Worm (Caenorhabditis elegans) whole organism, young adult: Measurements from ENCODE around the gene cdka-1.

Experiments
- B0035.1 ChIP-seq: sonication (generic microtip); optimal IDR thresholded peaks from 2 replicates; lab custom pipeline; 2016; ENCODE audit warnings: missing genetic modification characterization, mild to moderate bottlenecking, missing compliant biosample characterization, missing genotype, missing genetic modification reagents
- C17E4.6 ChIP-seq: fragments of 200-800 bp; sonication (Bioruptor generic); IDR thresholded peaks from 2 replicates; pipeline ENCODE4 v1.3.6; 2022; ENCODE audit warnings: missing genetic modification reagents, missing genetic modification characterization, missing compliant biosample characterization
- F52B5.7 ChIP-seq: sonication (generic microtip); optimal IDR thresholded peaks from 2 replicates; lab custom pipeline; 2016; ENCODE audit warnings: mild to moderate bottlenecking, missing genetic modification characterization, missing compliant biosample characterization
- F57A8.1 ChIP-seq: fragments of 200-800 bp; sonication (Bioruptor generic); optimal IDR thresholded peaks from 2 replicates; lab custom pipeline; 2018; ENCODE audit warnings: mild to moderate bottlenecking, missing genetic modification characterization, moderate library complexity, missing compliant biosample characterization
- K11D2.4 ChIP-seq: fragments of 200-800 bp; sonication (Bioruptor generic); IDR thresholded peaks from 2 replicates; pipeline ENCODE4 v1.3.6; 2022; ENCODE audit warnings: missing genetic modification reagents, missing genetic modification characterization, missing compliant biosample characterization
- Y56A3A.18 ChIP-seq: fragments of 200-800 bp; sonication (Bioruptor generic); IDR thresholded peaks from 2 replicates; pipeline ENCODE4 v1.3.6; 2022; ENCODE audit warnings: missing genetic modification reagents, missing genetic modification characterization, missing compliant biosample characterization
- Y95B8A.8 ChIP-seq: fragments of 200-800 bp; sonication (Bioruptor generic); IDR thresholded peaks from 2 replicates; pipeline ENCODE4 v1.3.6; 2022; ENCODE audit warnings: missing genetic modification reagents, missing genetic modification characterization, missing compliant biosample characterization
- akir-1 ChIP-seq: fragments of 200-800 bp; sonication (Bioruptor generic); optimal IDR thresholded peaks from 2 replicates; lab custom pipeline; 2018; ENCODE audit warnings: mild to moderate bottlenecking, missing genetic modification characterization, moderate library complexity, missing compliant biosample characterization
- attf-6 ChIP-seq: fragments of 200-800 bp; sonication (Bioruptor generic); IDR thresholded peaks from 2 replicates; pipeline ENCODE4 v1.3.6; 2022; ENCODE audit warnings: missing genetic modification reagents, missing genetic modification characterization, missing compliant biosample characterization
- bed-1 ChIP-seq: fragments of 200-800 bp; sonication (Bioruptor generic); IDR thresholded peaks from 2 replicates; pipeline ENCODE4 v1.3.6; 2022; ENCODE audit warnings: missing genetic modification reagents, missing genetic modification characterization, missing compliant biosample characterization
- cebp-1 ChIP-seq, 2 experiments: fragments of 200-800 bp in 1 of 2; sonication (Bioruptor generic) in 1 of 2; sonication (generic microtip) in 1 of 2; IDR thresholded peaks in 1 of 2; optimal IDR thresholded peaks in 1 of 2; 2 replicates each; pipeline versions ENCODE4 v1.3.6 to Lab custom; 2017 to 2022; ENCODE audit warnings: missing compliant biosample characterization in 2 of 2, missing genetic modification characterization in 2 of 2, mild to moderate bottlenecking in 1 of 2, missing genetic modification reagents in 1 of 2, moderate library complexity in 1 of 2
- ceh-100 ChIP-seq: fragments of 200-800 bp; sonication (Bioruptor generic); IDR thresholded peaks from 2 replicates; pipeline ENCODE4 v1.3.6; 2022; ENCODE audit warnings: missing genetic modification reagents, missing genetic modification characterization, missing compliant biosample characterization
- ceh-40 ChIP-seq: fragments of 200-800 bp; sonication (Bioruptor generic); IDR thresholded peaks from 2 replicates; pipeline ENCODE4 v1.3.6; 2022; ENCODE audit warnings: missing genetic modification characterization, missing compliant biosample characterization
- chd-7 ChIP-seq: sonication (generic microtip); optimal IDR thresholded peaks from 2 replicates; lab custom pipeline; 2016; ENCODE audit warnings: mild to moderate bottlenecking, missing genetic modification characterization, moderate library complexity, missing compliant biosample characterization
- dox-1 ChIP-seq: fragments of 200-800 bp; sonication (Bioruptor generic); IDR thresholded peaks from 2 replicates; pipeline ENCODE4 v1.3.6; 2022; ENCODE audit warnings: missing genetic modification reagents, missing genetic modification characterization, missing compliant biosample characterization
- egl-44 ChIP-seq: fragments of 200-800 bp; sonication (Bioruptor generic); IDR thresholded peaks from 2 replicates; pipeline ENCODE4 v1.3.6; 2022; ENCODE audit warnings: missing genetic modification reagents, missing genetic modification characterization, missing compliant biosample characterization
- egrh-3 ChIP-seq: fragments of 200-800 bp; sonication (Bioruptor generic); IDR thresholded peaks from 2 replicates; pipeline ENCODE4 v1.3.6; 2022; ENCODE audit warnings: missing genetic modification reagents, missing genetic modification characterization, missing compliant biosample characterization
- ets-4 ChIP-seq: fragments of 200-800 bp; sonication (Bioruptor generic); optimal IDR thresholded peaks from 2 replicates; lab custom pipeline; 2018; ENCODE audit warnings: mild to moderate bottlenecking, missing genetic modification characterization, missing compliant biosample characterization
- hlh-12 ChIP-seq: sonication (generic microtip); optimal IDR thresholded peaks from 2 replicates; lab custom pipeline; 2016; ENCODE audit warnings: missing genetic modification characterization, missing compliant biosample characterization
- hmg-1.2 ChIP-seq: fragments of 200-800 bp; sonication (Bioruptor generic); IDR thresholded peaks from 2 replicates; pipeline ENCODE4 v1.3.6; 2022; ENCODE audit warnings: missing genetic modification reagents, missing genetic modification characterization, missing compliant biosample characterization
- lin-35 ChIP-seq, 3 experiments: fragments of 150-350 bp in 2 of 3; sonication (generic microtip) in 1 of 3; optimal IDR thresholded peaks; 2 replicates each; lab custom pipeline; 2014 to 2018; ENCODE audit warnings: missing biosample characterization in 3 of 3, missing genetic modification characterization in 3 of 3, missing genetic modification reagents in 3 of 3
- lir-1 ChIP-seq: fragments of 200-800 bp; sonication (Bioruptor generic); conservative IDR thresholded peaks from 2 replicates; pipeline ENCODE4 v1.3.6; 2022; ENCODE audit warnings: missing genetic modification reagents, missing genetic modification characterization, missing compliant biosample characterization
- lsl-1 ChIP-seq: fragments of 200-800 bp; sonication (Bioruptor generic); optimal IDR thresholded peaks from 2 replicates; lab custom pipeline; 2018; ENCODE audit warnings: mild to moderate bottlenecking, missing genetic modification characterization, moderate library complexity, missing compliant biosample characterization
- madf-3 ChIP-seq: fragments of 200-800 bp; sonication (Bioruptor generic); IDR thresholded peaks from 2 replicates; pipeline ENCODE4 v1.3.6; 2022; ENCODE audit warnings: missing genetic modification reagents, missing genetic modification characterization, missing compliant biosample characterization
- repo-1 ChIP-seq: sonication (generic microtip); optimal IDR thresholded peaks from 2 replicates; lab custom pipeline; 2017; ENCODE audit warnings: mild to moderate bottlenecking, missing genetic modification characterization, missing compliant biosample characterization
- rpc-1 ChIP-seq, 2 experiments: fragments of 150-350 bp in 1 of 2; sonication (generic microtip) in 1 of 2; optimal IDR thresholded peaks; 2 replicates each; lab custom pipeline; 2014 to 2018; ENCODE audit warnings: missing biosample characterization in 1 of 2, missing genetic modification characterization in 1 of 2, missing genetic modification reagents in 1 of 2, missing genotype in 1 of 2
- tbp1 ChIP-seq: fragments of 200-800 bp; sonication (Bioruptor generic); optimal IDR thresholded peaks from 2 replicates; lab custom pipeline; 2018; ENCODE audit warnings: mild to moderate bottlenecking, missing genetic modification characterization, missing compliant biosample characterization
- zim-3 ChIP-seq: sonication (generic microtip); optimal IDR thresholded peaks from 2 replicates; lab custom pipeline; 2017; ENCODE audit warnings: mild to moderate bottlenecking, missing genetic modification characterization, moderate library complexity, missing compliant biosample characterization
- ztf-18 ChIP-seq: sonication (generic microtip); optimal IDR thresholded peaks from 2 replicates; lab custom pipeline; 2016; ENCODE audit warnings: missing genotype, mild to moderate bottlenecking, missing genetic modification characterization, missing compliant biosample characterization
- ztf-22 ChIP-seq: fragments of 200-800 bp; sonication (Bioruptor generic); optimal IDR thresholded peaks from 2 replicates; lab custom pipeline; 2018; ENCODE audit warnings: mild to moderate bottlenecking, missing genetic modification characterization, moderate library complexity, missing compliant biosample characterization
- ztf-25 ChIP-seq: fragments of 200-800 bp; sonication (Bioruptor generic); IDR thresholded peaks from 2 replicates; pipeline ENCODE4 v1.3.6; 2022; ENCODE audit warnings: missing genetic modification reagents, missing genetic modification characterization, missing compliant biosample characterization
- ztf-3 ChIP-seq: fragments of 200-800 bp; sonication (Bioruptor generic); optimal IDR thresholded peaks from 2 replicates; lab custom pipeline; 2018; ENCODE audit warnings: mild to moderate bottlenecking, missing genetic modification characterization, missing compliant biosample characterization
- ztf-6 ChIP-seq: fragments of 200-800 bp; sonication (Bioruptor generic); IDR thresholded peaks from 2 replicates; pipeline ENCODE4 v1.3.6; 2022; ENCODE audit warnings: missing genetic modification reagents, missing genetic modification characterization, missing compliant biosample characterization

Gene cdka-1

DNA sequence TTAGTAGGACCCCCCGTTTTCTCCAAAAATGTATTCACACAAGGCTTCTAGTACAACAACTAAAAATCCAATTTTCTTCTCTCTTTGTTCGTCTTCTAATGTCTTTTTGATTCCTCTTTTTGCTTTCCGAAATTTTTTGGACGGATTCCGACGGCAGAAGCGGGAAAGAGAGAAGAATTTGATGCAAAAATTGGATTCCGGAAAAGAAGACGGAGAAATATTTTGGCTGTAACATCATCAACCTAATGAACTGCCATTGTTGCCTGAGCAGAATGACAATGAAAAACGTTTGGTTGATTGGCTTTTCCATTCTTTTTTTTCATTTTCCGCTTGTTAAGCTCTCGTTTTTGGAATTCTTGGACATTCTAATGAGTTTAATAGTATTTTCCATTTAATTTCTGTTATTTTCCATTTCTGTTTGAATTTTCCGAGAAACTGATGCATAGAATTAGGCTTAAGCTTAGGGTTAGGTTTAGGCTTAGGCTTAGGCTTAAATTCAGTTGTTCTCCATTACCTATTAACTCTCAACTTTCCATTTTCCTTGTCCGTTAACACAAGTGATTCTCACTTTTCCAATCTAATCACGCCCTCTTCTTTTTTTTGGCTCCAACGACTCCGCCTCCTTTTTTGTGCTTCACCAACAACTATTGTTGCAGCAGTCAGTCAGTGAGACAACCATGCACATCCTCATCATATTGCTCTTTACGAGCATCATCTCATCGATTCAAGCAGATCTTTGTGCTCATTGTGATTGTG lies 36.0 kb upstream of the cdka-1 start, which contains the start of gene lron-5:
TSS of gene lron-5 (plus strand) at position 655 of the 756 bp plus-strand sequence.
- no peak for TF ChIP-seq egl-44 (GFP tag; lab: Robert Waterston, UW)
- TF ChIP-seq zim-3 (tag; lab: Kevin White, UChicago), result no peak
- TF ChIP-seq K11D2.4 (GFP tag; lab: Robert Waterston, UW), result no peak
- TF ChIP-seq Y56A3A.18, result no peak
- no peak for TF ChIP-seq F52B5.7 (tag; lab: Kevin White, UChicago)
- TF ChIP-seq repo-1, result no peak
- no peak for TF ChIP-seq rpc-1 (optimal IDR thresholded peaks at IDR 0.05; lab: Kevin White, UChicago)
- TF ChIP-seq rpc-1 (tag; optimal IDR thresholded peaks at IDR 0.05; lab: Kevin White, UChicago), result no peak
- no peak for TF ChIP-seq C17E4.6
- no peak for TF ChIP-seq chd-7 (tag; lab: Kevin White, UChicago)
- no peak for TF ChIP-seq Y95B8A.8
- TF ChIP-seq tbp1 (GFP tag; lab: Kevin White, UChicago), result no peak
- no peak for TF ChIP-seq cebp-1 (GFP tag; IDR thresholded peaks at IDR 0.05; lab: Robert Waterston, UW)
- TF ChIP-seq cebp-1 (tag; optimal IDR thresholded peaks at IDR 0.05; lab: Kevin White, UChicago), result no peak
- no peak for TF ChIP-seq B0035.1 (tag; lab: Kevin White, UChicago)
- no peak for TF ChIP-seq ceh-40 (GFP tag; lab: Robert Waterston, UW)
- TF ChIP-seq egrh-3 (GFP tag; lab: Robert Waterston, UW), result no peak
- TF ChIP-seq ets-4, result no peak
- no peak for TF ChIP-seq madf-3 (GFP tag; lab: Robert Waterston, UW)

DNA sequence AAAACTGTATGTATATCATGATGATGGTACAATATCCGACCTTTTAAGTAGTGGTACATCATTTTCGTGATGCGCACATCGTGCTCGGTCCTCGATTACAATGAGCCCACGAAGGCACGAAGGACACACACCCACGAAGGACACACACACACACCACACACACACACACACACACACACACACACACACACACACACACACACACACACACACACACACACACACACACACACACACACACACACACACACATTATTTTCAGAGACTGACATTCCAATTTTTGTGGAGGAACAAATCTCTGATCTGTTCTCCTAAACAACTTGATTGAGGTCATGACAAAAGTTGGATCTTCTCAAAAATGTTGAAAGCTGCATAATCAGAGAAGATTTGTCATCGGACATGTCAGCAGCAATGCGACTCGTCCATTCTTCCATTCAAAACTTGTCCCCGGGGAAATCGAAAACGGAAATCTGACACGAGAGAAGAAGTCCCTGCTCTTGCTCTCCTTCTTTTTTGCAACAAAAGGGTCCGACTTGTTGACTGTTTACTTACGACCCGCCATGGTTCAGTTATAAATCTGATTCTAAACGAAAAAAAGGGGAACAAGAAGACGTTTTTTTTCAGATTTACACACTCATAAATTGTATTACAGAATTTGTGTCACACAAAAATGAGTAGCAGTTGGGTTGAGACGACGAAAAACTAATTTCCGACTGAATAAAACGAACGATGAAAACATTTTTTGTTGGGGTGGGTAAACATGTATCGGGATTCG lies 32.3 kb upstream of the cdka-1 start:
- TF ChIP-seq lsl-1 (GFP tag; lab: Kevin White, UChicago) (peak; percentile 29), lin-35 (GFP tag; optimal IDR thresholded peaks at IDR 0.05; lab: Kevin White, UChicago) (no peak), ztf-18 (tag; lab: Kevin White, UChicago) (peak; percentile 2), akir-1 (GFP tag; lab: Kevin White, UChicago) (no peak), lir-1 (peak; percentile 76), ztf-6 (GFP tag; lab: Robert Waterston, UW) (no peak), hmg-1.2 (GFP tag; lab: Robert Waterston, UW) (0 out of 2 replicates have a peak, but pooled peaks have one; percentile 3), F52B5.7 (tag; lab: Kevin White, UChicago) (no peak), tbp1 (GFP tag; lab: Kevin White, UChicago) (no peak), ceh-100 (no peak), bed-1 (GFP tag; lab: Robert Waterston, UW) (no peak), ztf-25 (GFP tag; lab: Robert Waterston, UW) (no peak), ztf-22 (GFP tag; lab: Kevin White, UChicago) (no peak), attf-6 (GFP tag; lab: Robert Waterston, UW) (no peak), chd-7 (tag; lab: Kevin White, UChicago) (peak; percentile 38), ztf-3 (peak; percentile 50), hlh-12 (tag; lab: Kevin White, UChicago) (no peak), F57A8.1 (GFP tag; lab: Kevin White, UChicago) (peak; percentile 25), dox-1 (peak; percentile 49; the same call in 1 of the 2 replicates), egrh-3 (GFP tag; lab: Robert Waterston, UW) (peak; percentile 82)
- TF ChIP-seq, all 124 proteins: peak for 9
